Worm (Caenorhabditis elegans): ENCODE results near the gene nspc-7.
A peak's percentile ranks its signal among the peaks of the same experiment; 100 is the strongest.

Gene nspc-7

DNA sequence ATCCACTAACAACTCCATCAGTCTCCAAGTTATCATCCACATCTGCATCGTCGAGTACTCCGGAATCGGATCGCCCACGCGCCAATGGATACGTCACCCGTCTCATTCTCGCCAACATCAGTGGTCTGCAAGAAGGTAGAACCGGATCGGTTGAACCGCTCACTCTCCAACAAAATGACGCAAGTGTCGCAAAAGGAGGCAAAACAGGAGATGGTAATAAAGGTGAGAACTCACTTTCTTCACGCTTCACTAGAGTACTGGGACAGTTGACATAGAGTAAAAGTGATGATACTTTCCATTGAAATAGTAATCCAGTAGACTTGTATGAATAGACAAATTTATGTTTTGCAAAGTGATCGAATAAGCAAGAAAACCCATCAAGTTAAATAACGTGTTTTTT, 32.6 kb upstream of the nspc-7 start:
- TF ChIP-seq nhr-120 (GFP tag; IDR thresholded peaks at IDR 0.05) (0 out of 2 replicates have a peak, but pooled peaks have one; percentile 78), mxl-1 (tag; optimal IDR thresholded peaks at IDR 0.05) (no peak), F33H1.4 (GFP tag; IDR thresholded peaks at IDR 0.05) (no peak), gei-17 (GFP tag; optimal IDR thresholded peaks at IDR 0.05) (no peak), K11D2.4 (GFP tag; IDR thresholded peaks at IDR 0.05) (no peak), B0035.1 (tag; optimal IDR thresholded peaks at IDR 0.05) (no peak)

DNA sequence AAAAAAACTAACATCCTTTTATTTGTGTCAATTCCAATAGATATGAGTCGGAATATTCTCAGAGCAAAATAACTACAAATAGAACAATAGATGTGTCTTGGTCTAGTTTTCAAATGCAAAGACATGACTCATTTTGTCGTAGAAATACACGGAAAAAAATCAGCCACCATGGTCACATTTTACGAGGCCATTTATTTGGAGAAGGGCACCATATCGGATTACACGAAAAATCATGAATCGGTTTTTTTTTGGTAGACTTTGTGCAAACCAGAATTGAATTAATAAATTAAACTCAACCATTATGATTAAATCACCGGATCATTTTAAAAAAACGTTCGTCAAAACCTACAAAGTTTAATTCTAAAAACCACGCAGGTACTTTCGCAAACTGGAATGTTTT, 21.3 kb upstream of the nspc-7 start, which contains the start of gene H03E18.2:
TSS of gene H03E18.2 (minus strand) at position 101 of the 400 bp plus-strand sequence.
- TF ChIP-seq lin-26 (GFP tag; IDR thresholded peaks at IDR 0.05) (no peak), C06A6.2 (GFP tag; conservative IDR thresholded peaks at IDR 0.05) (no peak), sdz-38 (tag; optimal IDR thresholded peaks at IDR 0.05) (no peak), ztf-18 (tag; optimal IDR thresholded peaks at IDR 0.05) (no peak), B0019.2 (GFP tag; conservative IDR thresholded peaks at IDR 0.05) (no peak), nfya-2 (GFP tag; IDR thresholded peaks at IDR 0.05) (no peak), F37B4.10 (GFP tag; IDR thresholded peaks at IDR 0.05) (no peak), pha-4 (tag; optimal IDR thresholded peaks at IDR 0.05) (no peak), snpc-4 (GFP tag; optimal IDR thresholded peaks at IDR 0.05) (no peak), snpc-4 (tag; optimal IDR thresholded peaks at IDR 0.05) (no peak), hlh-12 (tag; optimal IDR thresholded peaks at IDR 0.05) (no peak), chd-7 (tag; optimal IDR thresholded peaks at IDR 0.05) (no peak), attf-6 (GFP tag; IDR thresholded peaks at IDR 0.05) (no peak), Y53F4B.3 (GFP tag; IDR thresholded peaks at IDR 0.05) (no peak)

DNA sequence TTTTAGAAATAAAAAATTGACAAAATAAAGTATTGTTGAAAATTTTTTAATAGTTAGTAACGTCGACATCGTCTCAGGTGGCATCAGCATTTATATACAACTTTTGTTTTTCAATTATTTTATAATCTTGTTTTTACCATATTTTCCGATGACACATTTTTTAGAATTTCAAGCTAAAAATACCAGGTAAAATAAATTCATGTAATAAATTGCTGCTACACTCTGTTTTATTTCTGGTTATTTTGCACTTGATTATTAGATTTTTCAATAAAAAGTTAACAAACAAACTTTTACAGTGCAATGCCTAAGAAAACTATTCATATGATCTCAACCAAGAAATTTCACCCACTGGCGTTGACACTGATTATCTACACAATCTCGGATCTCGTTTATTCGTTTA, 20.0 kb upstream of the nspc-7 start, which contains the start of gene C03G5.14:
TSS of gene C03G5.14 (plus strand) at position 301 of the 400 bp plus-strand sequence.
- no peak for TF ChIP-seq ztf-3 (GFP tag; optimal IDR thresholded peaks at IDR 0.05)
- TF ChIP-seq F55B11.4 (tag; optimal IDR thresholded peaks at IDR 0.05; ENCODE audit: borderline replicate concordance, insufficient read depth), result no peak
- TF ChIP-seq lin-40 (tag; optimal IDR thresholded peaks at IDR 0.05), result no peak
- no peak for TF ChIP-seq C17E4.6 (GFP tag; IDR thresholded peaks at IDR 0.05)
- TF ChIP-seq F57C9.4 (tag; optimal IDR thresholded peaks at IDR 0.05), result no peak
- no peak for TF ChIP-seq nfya-2 (GFP tag; IDR thresholded peaks at IDR 0.05)
- TF ChIP-seq rec-8 (tag; optimal IDR thresholded peaks at IDR 0.05), result no peak

DNA sequence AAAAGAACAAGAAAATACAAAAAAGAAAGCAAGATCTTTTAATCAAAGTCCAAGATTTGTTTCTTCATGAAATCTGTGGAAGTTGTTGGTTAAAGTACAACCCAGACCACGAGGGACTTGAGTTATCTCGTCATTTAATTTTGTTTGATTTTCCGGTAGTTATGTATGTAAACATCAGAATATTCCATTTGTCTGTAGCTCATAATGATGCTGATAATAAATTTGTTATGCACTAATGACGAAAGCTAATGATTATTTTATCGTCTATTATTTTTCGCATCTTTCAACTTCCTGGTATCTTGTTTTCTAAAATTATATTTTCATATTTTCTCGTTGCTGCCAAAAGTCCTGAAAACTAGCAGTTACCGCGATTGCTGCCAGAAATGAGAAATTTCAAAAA, 18.7 kb upstream of the nspc-7 start:
- TF ChIP-seq ztf-28 (GFP tag; IDR thresholded peaks at IDR 0.05), result no peak
- TF ChIP-seq gei-17 (GFP tag; optimal IDR thresholded peaks at IDR 0.05), result no peak
- no peak for TF ChIP-seq snpc-4 (GFP tag; optimal IDR thresholded peaks at IDR 0.05)
- TF ChIP-seq snpc-4 (tag; optimal IDR thresholded peaks at IDR 0.05), result no peak
- no peak for TF ChIP-seq lin-40 (tag; optimal IDR thresholded peaks at IDR 0.05)
- no peak for TF ChIP-seq aptf-2 (GFP tag; conservative IDR thresholded peaks at IDR 0.05)
- TF ChIP-seq mxl-1 (tag; optimal IDR thresholded peaks at IDR 0.05), result no peak
- TF ChIP-seq B0336.3 (GFP tag; IDR thresholded peaks at IDR 0.05), result no peak
- no peak for TF ChIP-seq nfya-1 (tag; optimal IDR thresholded peaks at IDR 0.05; ENCODE audit: borderline replicate concordance, insufficient read depth)
- no peak for TF ChIP-seq F10E7.11 (tag; optimal IDR thresholded peaks at IDR 0.05)

DNA sequence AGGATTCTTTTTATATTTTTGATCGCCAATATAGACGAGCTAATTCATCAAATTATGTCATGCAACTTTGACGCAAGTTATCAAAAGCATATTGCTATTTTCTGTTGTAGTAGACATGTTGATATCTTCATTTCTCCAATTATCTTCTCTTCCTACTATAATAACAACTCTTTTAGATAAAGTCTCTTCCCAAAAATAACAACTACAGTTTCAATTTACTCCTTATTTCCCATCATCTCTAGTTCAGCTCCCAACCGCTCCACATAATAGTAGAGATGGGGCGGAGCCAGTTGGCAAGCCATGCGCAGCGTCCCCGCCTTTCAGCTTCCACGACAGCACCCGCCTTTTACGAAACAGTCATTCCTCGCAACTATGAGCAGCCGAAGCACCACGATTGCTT, 13.7 kb upstream of the nspc-7 start, which contains the start of gene flp-5:
TSS of gene flp-5 (plus strand) at position 301 of the 400 bp plus-strand sequence.
- TF ChIP-seq mxl-1 (tag; optimal IDR thresholded peaks at IDR 0.05), result no peak
- TF ChIP-seq lir-1 (GFP tag; conservative IDR thresholded peaks at IDR 0.05), result no peak
- TF ChIP-seq gei-17 (GFP tag; optimal IDR thresholded peaks at IDR 0.05), result no peak
- TF ChIP-seq repo-1 (tag; optimal IDR thresholded peaks at IDR 0.05), result no peak
- TF ChIP-seq unc-130 (GFP tag; optimal IDR thresholded peaks at IDR 0.05), result no peak
- TF ChIP-seq C17E4.6 (GFP tag; IDR thresholded peaks at IDR 0.05), result no peak
- TF ChIP-seq T26A5.8 (tag; optimal IDR thresholded peaks at IDR 0.05), result no peak
- no peak for TF ChIP-seq nfya-1 (tag; optimal IDR thresholded peaks at IDR 0.05; ENCODE audit: borderline replicate concordance, insufficient read depth)
